Fruit fly (Drosophila melanogaster): ENCODE data around the gene CG6443.

Gene CG6443

dm6 chr2L:10723903-10724302, 4.9 kb upstream of the CG6443 start, which contains the start of gene CG6431:
Gene CG6431 (plus strand): TSS chr2L:10724203.
- TF ChIP-seq Hr4 (GFP tag; optimal IDR thresholded peaks at IDR 0.05) (no peak), CG10669 (GFP tag; optimal IDR thresholded peaks at IDR 0.05) (no peak), Gug (GFP tag; IDR thresholded peaks at IDR 0.05) (no peak), Hr38 (GFP tag; optimal IDR thresholded peaks at IDR 0.05) (no peak), CG1621 (tag; optimal IDR thresholded peaks at IDR 0.05) (no peak), Smox (GFP tag; optimal IDR thresholded peaks at IDR 0.05) (no peak), net (GFP tag; optimal IDR thresholded peaks at IDR 0.05) (no peak)

dm6 chr2L:10729955-10730354, 1.2 kb downstream of the CG6443 start, which contains the start of gene CG17118:
Gene CG17118 (plus strand): TSS chr2L:10730255.
- TF ChIP-seq Eip78C (GFP tag) (no peak), Ets96B (tag; optimal IDR thresholded peaks at IDR 0.05) (no peak), CG11762 (GFP tag; optimal IDR thresholded peaks at IDR 0.05; ENCODE audit: insufficient read depth) (no peak), cyc (GFP tag; optimal IDR thresholded peaks at IDR 0.05) (no peak), CG34406 (GFP tag; optimal IDR thresholded peaks at IDR 0.05) (no peak), acj6 (GFP tag; optimal IDR thresholded peaks at IDR 0.05) (no peak), CG11294 (GFP tag; IDR thresholded peaks at IDR 0.05) (no peak), Hr4 (GFP tag; optimal IDR thresholded peaks at IDR 0.05) (no peak), svp (GFP tag) (no peak), CG6792 (GFP tag; optimal IDR thresholded peaks at IDR 0.05) (no peak), lz (GFP tag; optimal IDR thresholded peaks at IDR 0.05) (no peak), CG32006 (GFP tag; optimal IDR thresholded peaks at IDR 0.05) (no peak), OdsH (GFP tag; optimal IDR thresholded peaks at IDR 0.05) (no peak), Eip93F (GFP tag; optimal IDR thresholded peaks at IDR 0.05) (no peak), spab (GFP tag; optimal IDR thresholded peaks at IDR 0.05) (no peak), Gug (GFP tag; IDR thresholded peaks at IDR 0.05) (no peak), eg (GFP tag; IDR thresholded peaks at IDR 0.05) (no peak), CG4318 (GFP tag; optimal IDR thresholded peaks at IDR 0.05) (no peak), Sox102F (GFP tag; optimal IDR thresholded peaks at IDR 0.05) (no peak)

dm6 chr2L:10732343-10732808, 3.6 kb downstream of the CG6443 start, which contains the start of the genes EMC3 and Dpy-30L1:
Gene EMC3 (minus strand): TSS chr2L:10732423.
Gene Dpy-30L1 (plus strand): TSS chr2L:10732653.
- TF ChIP-seq dsx (GFP tag; optimal IDR thresholded peaks at IDR 0.05; ENCODE audit: poor library complexity, severe bottlenecking) (no peak), Hr38 (GFP tag; optimal IDR thresholded peaks at IDR 0.05) (no peak), CG34406 (GFP tag; optimal IDR thresholded peaks at IDR 0.05) (no peak), CG16779 (tag; optimal IDR thresholded peaks at IDR 0.05) (no peak), ss (GFP tag; optimal IDR thresholded peaks at IDR 0.05) (no peak), Sox14 (GFP tag; optimal IDR thresholded peaks at IDR 0.05) (peak; percentile 35), pdm3 (GFP tag; optimal IDR thresholded peaks at IDR 0.05) (no peak), acj6 (GFP tag; optimal IDR thresholded peaks at IDR 0.05) (no peak), Smox (GFP tag; optimal IDR thresholded peaks at IDR 0.05) (peak; percentile 35), Lpt (GFP tag; optimal IDR thresholded peaks at IDR 0.05) (no peak), spab (GFP tag; optimal IDR thresholded peaks at IDR 0.05) (no peak), esn (GFP tag; optimal IDR thresholded peaks at IDR 0.05) (peak; percentile 66), fkh (GFP tag; optimal IDR thresholded peaks at IDR 0.05) (no peak), Hr39 (GFP tag; optimal IDR thresholded peaks at IDR 0.05) (peak; percentile 51), dac (GFP tag; optimal IDR thresholded peaks at IDR 0.05) (no peak), CG6163 (GFP tag; IDR thresholded peaks at IDR 0.05) (peak; percentile 17; the same call in 1 of the 3 replicates), Eip75B (GFP tag; optimal IDR thresholded peaks at IDR 0.05) (peak; percentile 47), Sox15 (GFP tag; optimal IDR thresholded peaks at IDR 0.05) (no peak), svp (GFP tag) (no peak), CG6854 (GFP tag; optimal IDR thresholded peaks at IDR 0.05) (no peak), OdsH (GFP tag; optimal IDR thresholded peaks at IDR 0.05) (no peak), CG11902 (GFP tag; optimal IDR thresholded peaks at IDR 0.05) (no peak), Gug (GFP tag; IDR thresholded peaks at IDR 0.05) (no peak), CG4318 (GFP tag; optimal IDR thresholded peaks at IDR 0.05) (no peak), Hr4 (GFP tag; optimal IDR thresholded peaks at IDR 0.05) (peak; percentile 55), CG8319 (GFP tag; optimal IDR thresholded peaks at IDR 0.05) (no peak), CG6276 (GFP tag; optimal IDR thresholded peaks at IDR 0.05) (no peak), CG9139 (GFP tag; optimal IDR thresholded peaks at IDR 0.05) (no peak), fd59A (GFP tag; optimal IDR thresholded peaks at IDR 0.05) (no peak), Eip93F (GFP tag; optimal IDR thresholded peaks at IDR 0.05) (no peak), Blimp-1 (GFP tag; optimal IDR thresholded peaks at IDR 0.05) (no peak), cyc (GFP tag; optimal IDR thresholded peaks at IDR 0.05) (peak; percentile 43), lz (GFP tag; optimal IDR thresholded peaks at IDR 0.05) (peak; percentile 48), CG32006 (GFP tag; optimal IDR thresholded peaks at IDR 0.05) (no peak), eg (GFP tag; IDR thresholded peaks at IDR 0.05) (no peak), Sox102F (GFP tag; optimal IDR thresholded peaks at IDR 0.05) (no peak), Ets96B (tag; optimal IDR thresholded peaks at IDR 0.05) (peak; percentile 46), CG11762 (GFP tag; optimal IDR thresholded peaks at IDR 0.05; ENCODE audit: insufficient read depth) (peak; percentile 19), topi (GFP tag; optimal IDR thresholded peaks at IDR 0.05) (peak; percentile 50), CG10669 (GFP tag; optimal IDR thresholded peaks at IDR 0.05) (no peak)

All from whole organism, prepupa.